Fruit fly (Drosophila melanogaster) ovary, adult (tissue): ENCODE data around the gene beg.

Experiments
- CG17801 ChIP-seq: fragments of 200-800 bp; optimal IDR thresholded peaks from 2 replicates; lab custom pipeline; 2019; ENCODE audit warnings: missing biosample characterization, mild to moderate bottlenecking, missing genetic modification characterization, moderate library complexity; ENCODE audit not compliant: partially characterized antibody

The beg gene

dm6 chr3L:17077273-17077672 is 41.8 kb downstream of the beg start:
- no peak for TF ChIP-seq CG17801
